Worm (Caenorhabditis elegans) whole organism, L2 larva: Measurements from ENCODE around the gene ifas-3.

Source experiments
- ama-1 ChIP-seq: fragments of 150-350 bp; optimal IDR thresholded peaks from 2 replicates; lab custom pipeline; 2018; ENCODE audit warnings: inconsistent platforms
- lin-13 ChIP-seq: fragments of 150-350 bp; optimal IDR thresholded peaks from 2 replicates; lab custom pipeline; 2014; ENCODE audit warnings: missing biosample characterization, missing genetic modification reagents, missing genetic modification characterization
- nhr-11 ChIP-seq: fragments of 150-350 bp; optimal IDR thresholded peaks from 2 replicates; lab custom pipeline; 2014; ENCODE audit warnings: missing biosample characterization, missing genetic modification characterization
- nhr-77 ChIP-seq: fragments of 150-350 bp; optimal IDR thresholded peaks from 2 replicates; lab custom pipeline; 2014; ENCODE audit warnings: missing biosample characterization, missing genetic modification characterization
- snpc-4 ChIP-seq: fragments of 150-350 bp; optimal IDR thresholded peaks from 2 replicates; lab custom pipeline; 2014; ENCODE audit warnings: missing biosample characterization, missing genetic modification characterization
- unc-39 ChIP-seq: fragments of 150-350 bp; optimal IDR thresholded peaks from 2 replicates; lab custom pipeline; 2014; ENCODE audit warnings: missing biosample characterization, missing genetic modification characterization
- unc-55 ChIP-seq: fragments of 150-350 bp; sonication (generic microtip); optimal IDR thresholded peaks from 3 replicates; lab custom pipeline; 2014; ENCODE audit warnings: missing biosample characterization, missing genetic modification reagents, missing genetic modification characterization

DNA sequence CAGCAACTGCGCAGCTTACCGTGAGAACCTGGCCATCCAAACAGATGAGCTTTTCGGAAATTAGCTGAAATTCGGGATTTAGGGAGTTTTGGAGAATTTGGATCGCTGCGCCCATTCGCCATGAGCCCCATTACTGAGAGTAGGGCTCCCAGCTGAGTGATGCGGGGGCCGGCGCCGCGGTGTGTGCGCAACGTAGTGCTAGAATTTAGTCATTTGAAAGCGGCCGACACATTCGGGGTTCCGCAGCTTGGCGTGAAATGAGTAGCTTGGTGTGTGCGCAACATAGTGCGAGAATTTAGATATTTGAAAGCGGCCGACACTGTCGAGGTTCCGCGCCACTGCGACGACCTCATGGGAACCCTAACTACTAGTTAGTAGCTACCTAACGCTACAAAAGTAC, 9.9 kb downstream of the ifas-3 start:
- TF ChIP-seq unc-39 (no peak), snpc-4 (tag; lab: Kevin White, UChicago) (no peak), nhr-77 (tag; lab: Kevin White, UChicago) (no peak), nhr-11 (no peak), unc-55 (GFP tag; lab: Kevin White, UChicago) (no peak), lin-13 (GFP tag; lab: Kevin White, UChicago) (no peak), ama-1 (lab: Kevin White, UChicago) (no peak)
